Worm (Caenorhabditis elegans): ENCODE measurements around the gene T28A11.13.

DNA sequence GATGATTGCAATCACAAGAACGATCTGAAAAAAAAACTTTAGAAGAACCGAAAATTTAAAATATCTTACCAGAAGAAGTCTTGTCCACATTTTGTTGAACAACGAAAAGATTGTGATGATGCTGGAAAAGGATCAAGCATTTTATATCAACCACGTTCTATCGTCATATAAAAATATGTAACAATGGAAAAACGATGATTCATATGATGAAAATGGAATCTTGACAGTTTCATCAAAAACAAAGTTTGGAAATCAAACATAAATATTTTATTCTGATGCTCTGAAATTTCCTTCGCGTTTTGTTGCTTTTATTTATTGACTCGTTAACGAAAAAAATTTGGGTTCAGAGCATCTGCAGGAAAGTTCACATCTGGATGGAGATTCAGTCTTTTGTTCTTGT lies 13.4 kb downstream of the T28A11.13 start, which contains the start of the genes K08D9.9 and str-16:
- TF ChIP-seq ztf-11 (tag; optimal IDR thresholded peaks at IDR 0.05) (no peak), nhr-237 (tag; optimal IDR thresholded peaks at IDR 0.05) (no peak), mab-9 (GFP tag; IDR thresholded peaks at IDR 0.05) (no peak), ces-1 (GFP tag; optimal IDR thresholded peaks at IDR 0.05) (no peak)

All from whole organism, L1 larva.